Worm (Caenorhabditis elegans) whole organism, L1 larva: ENCODE measurements around the gene nhr-172.

ENCODE experiments used
- blmp-1 ChIP-seq: fragments of 150-350 bp; optimal IDR thresholded peaks from 2 replicates; lab custom pipeline; 2014; ENCODE audit warnings: missing biosample characterization, missing genetic modification characterization
- efl-1 ChIP-seq, 4 experiments: fragments of 150-350 bp; optimal IDR thresholded peaks in 3 of 4; peaks in 1 of 4; 1 replicate in 1 of 4; 2 replicates in 3 of 4; lab custom pipeline; 2014; ENCODE audit warnings: missing biosample characterization in 2 of 4, missing genetic modification characterization in 2 of 4, missing genetic modification reagents in 2 of 4
- mdl-1 ChIP-seq, 2 experiments: fragments of 150-350 bp; optimal IDR thresholded peaks; 2 replicates each; lab custom pipeline; 2014 to 2017; ENCODE audit warnings: missing biosample characterization in 2 of 2, missing genetic modification characterization in 2 of 2, inconsistent platforms in 1 of 2
- nhr-12 ChIP-seq: sonication (generic microtip); optimal IDR thresholded peaks from 2 replicates; lab custom pipeline; 2017; ENCODE audit warnings: missing biosample characterization, missing genetic modification characterization
- nhr-20 ChIP-seq: sonication (generic microtip); optimal IDR thresholded peaks from 2 replicates; lab custom pipeline; 2016; ENCODE audit warnings: mild to moderate bottlenecking, missing genetic modification characterization, missing compliant biosample characterization
- pqm-1 ChIP-seq: sonication (generic microtip); optimal IDR thresholded peaks from 3 replicates; lab custom pipeline; 2017; ENCODE audit warnings: missing biosample characterization, missing genetic modification characterization
- rnt-1 ChIP-seq: sonication (generic microtip); optimal IDR thresholded peaks from 2 replicates; lab custom pipeline; 2016; ENCODE audit warnings: mild to moderate bottlenecking, missing genetic modification characterization, moderate library complexity, missing compliant biosample characterization

DNA sequence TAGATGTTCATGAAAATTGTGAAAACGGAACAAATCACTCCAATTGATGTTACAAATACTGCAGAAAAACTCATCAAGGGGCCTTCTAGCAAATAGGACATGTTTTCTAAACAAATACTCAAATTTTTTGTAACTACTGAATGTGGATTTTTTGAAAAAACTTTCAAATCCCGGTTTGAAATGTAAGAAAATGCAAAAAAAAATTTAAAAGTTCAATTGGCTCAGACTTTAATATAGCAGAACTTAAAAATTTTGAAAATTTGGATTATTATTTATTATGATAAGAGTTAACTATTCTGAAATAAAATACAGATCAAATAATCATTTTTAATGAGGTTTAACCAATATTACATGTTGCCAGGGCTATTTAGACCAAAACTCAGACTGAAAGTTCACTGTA, 18.5 kb upstream of the nhr-172 start, which contains the start of gene srbc-9:
- no peak for TF ChIP-seq nhr-20 (tag; lab: Kevin White, UChicago)
- TF ChIP-seq efl-1 (optimal IDR thresholded peaks at IDR 0.05; lab: Kevin White, UChicago): no peak
- no peak for TF ChIP-seq efl-1 (GFP tag; optimal IDR thresholded peaks at IDR 0.05 in 1 of 2; lab: Kevin White, UChicago)
- TF ChIP-seq nhr-12: no peak
- no peak for TF ChIP-seq pqm-1 (tag; lab: Kevin White, UChicago)
- TF ChIP-seq mdl-1 (tag; optimal IDR thresholded peaks at IDR 0.05; lab: Kevin White, UChicago): no peak
- no peak for TF ChIP-seq blmp-1 (tag; lab: Kevin White, UChicago)
- TF ChIP-seq rnt-1 (tag; lab: Kevin White, UChicago): no peak
